Fruit fly (Drosophila melanogaster): ENCODE data around the gene grk.

dm6 chr2L:8421717-8422116 is 11.7 kb downstream of the grk start:
- TF ChIP-seq psq (optimal IDR thresholded peaks at IDR 0.05): no peak
- no peak for TF ChIP-seq EcR (GFP tag; optimal IDR thresholded peaks at IDR 0.05)
- no peak for TF ChIP-seq pan (optimal IDR thresholded peaks at IDR 0.05)
- TF ChIP-seq CG8478 (optimal IDR thresholded peaks at IDR 0.05): no peak
- TF ChIP-seq usp (GFP tag; optimal IDR thresholded peaks at IDR 0.05): no peak
- no peak for TF ChIP-seq Dll (optimal IDR thresholded peaks at IDR 0.05)
